Worm (Caenorhabditis elegans): Measurements from ENCODE around the gene C25E10.17.
A peak's percentile ranks its signal among the peaks of the same experiment; 100 is the strongest.

C25E10.17 gene

DNA sequence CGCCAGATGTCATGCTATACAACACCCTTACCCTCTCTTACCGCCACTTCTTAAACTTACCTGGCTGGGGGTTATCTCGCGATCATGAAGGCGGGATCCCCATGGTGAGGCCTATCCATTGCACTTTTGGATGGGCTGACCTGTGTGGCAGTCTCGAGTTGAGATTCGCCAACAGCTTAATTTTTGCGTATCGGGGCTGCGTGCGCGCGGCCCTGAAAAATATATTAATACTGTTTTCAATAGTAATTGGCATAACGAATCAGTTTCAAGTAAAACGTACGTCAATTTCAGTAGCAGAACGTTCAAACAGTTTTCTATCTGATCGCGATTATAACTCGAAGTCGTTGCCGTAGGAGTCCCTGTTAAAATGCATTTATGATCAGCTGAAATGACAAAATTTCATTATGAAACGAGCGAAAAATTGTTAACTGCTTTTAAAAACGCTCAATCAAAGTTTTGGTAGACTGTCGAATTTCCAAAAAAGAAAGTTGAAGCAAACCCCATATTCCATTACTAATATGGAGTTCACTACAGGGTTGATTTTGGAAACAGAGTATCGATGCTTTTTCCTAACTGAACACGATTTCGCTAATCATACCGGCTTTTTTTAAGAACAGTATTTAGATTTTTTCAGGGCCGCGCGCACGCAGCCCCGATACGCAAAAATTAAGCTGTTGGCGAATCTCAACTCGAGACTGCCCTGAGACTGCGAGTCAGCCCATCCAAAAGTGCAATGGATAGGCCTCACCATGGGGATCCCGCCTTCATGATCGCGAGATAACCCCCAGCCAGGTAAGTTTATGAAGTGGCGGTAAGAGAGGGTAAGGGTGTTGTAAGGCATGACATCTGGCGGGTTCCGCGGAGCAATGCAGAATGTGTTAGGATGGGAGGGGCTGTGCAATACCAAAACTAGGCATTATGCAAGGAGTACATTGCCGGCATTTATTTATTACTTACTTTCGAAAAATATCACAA, 43.7 kb upstream of the C25E10.17 start:
- peak; percentile 18 for TF ChIP-seq snpc-4 (tag; optimal IDR thresholded peaks at IDR 0.05)

ce11 chrV:9088758-9089157, 41.4 kb upstream of the C25E10.17 start:
- TF ChIP-seq mab-5 (tag; optimal IDR thresholded peaks at IDR 0.05) (no peak), zag-1 (tag; optimal IDR thresholded peaks at IDR 0.05) (no peak), ama-1 (optimal IDR thresholded peaks at IDR 0.05) (peak; percentile 96), nhr-129 (tag; optimal IDR thresholded peaks at IDR 0.05) (no peak), alr-1 (tag; optimal IDR thresholded peaks at IDR 0.05) (no peak), C34F6.9 (tag; optimal IDR thresholded peaks at IDR 0.05) (peak; percentile 47), lin-11 (tag; optimal IDR thresholded peaks at IDR 0.05) (no peak), unc-55 (GFP tag; optimal IDR thresholded peaks at IDR 0.05) (no peak), ceh-82 (tag; optimal IDR thresholded peaks at IDR 0.05) (no peak), ZK546.5 (tag; optimal IDR thresholded peaks at IDR 0.05) (no peak), nhr-21 (tag; optimal IDR thresholded peaks at IDR 0.05) (no peak)

DNA sequence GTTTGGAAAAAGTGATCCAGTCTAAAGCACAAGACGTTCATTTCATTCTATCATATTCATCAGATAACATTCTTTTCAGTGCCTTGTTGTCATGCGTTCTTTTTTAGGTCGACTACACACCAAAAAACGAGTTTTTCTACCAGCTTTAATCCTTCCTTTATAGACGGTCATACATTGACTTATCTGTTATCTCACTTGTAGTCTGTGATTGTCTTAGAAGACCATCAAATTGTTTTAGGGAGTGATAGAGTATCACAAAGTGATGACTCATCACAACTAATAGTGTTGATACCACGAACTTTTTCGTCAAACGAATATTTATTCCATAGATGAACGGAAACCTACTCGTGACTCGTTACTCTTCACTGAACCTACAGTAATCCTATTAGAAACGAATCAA, 38.4 kb upstream of the C25E10.17 start:
- TF ChIP-seq unc-39 (tag; optimal IDR thresholded peaks at IDR 0.05): no peak
- TF ChIP-seq unc-55 (GFP tag; optimal IDR thresholded peaks at IDR 0.05): no peak
- TF ChIP-seq egl-27 (tag; optimal IDR thresholded peaks at IDR 0.05): peak; percentile 24
- peak; percentile 16 for TF ChIP-seq crh-2 (tag; optimal IDR thresholded peaks at IDR 0.05)
- TF ChIP-seq skn-1 (tag; optimal IDR thresholded peaks at IDR 0.05): no peak
- TF ChIP-seq R02D3.7 (tag; optimal IDR thresholded peaks at IDR 0.05): no peak
- TF ChIP-seq nhr-12 (tag; optimal IDR thresholded peaks at IDR 0.05): no peak
- no peak for TF ChIP-seq zag-1 (tag; optimal IDR thresholded peaks at IDR 0.05)
- TF ChIP-seq sma-3 (GFP tag; optimal IDR thresholded peaks at IDR 0.05): peak; percentile 92
- TF ChIP-seq gmeb-1 (tag; optimal IDR thresholded peaks at IDR 0.05): no peak
- TF ChIP-seq nhr-23 (tag; optimal IDR thresholded peaks at IDR 0.05): no peak
- no peak for TF ChIP-seq lin-13 (GFP tag; optimal IDR thresholded peaks at IDR 0.05)
- TF ChIP-seq elt-3 (tag; optimal IDR thresholded peaks at IDR 0.05): no peak
- TF ChIP-seq ceh-16 (tag; optimal IDR thresholded peaks at IDR 0.05): no peak
- no peak for TF ChIP-seq lin-39 (tag; optimal IDR thresholded peaks at IDR 0.05)
- TF ChIP-seq nhr-11 (tag; optimal IDR thresholded peaks at IDR 0.05): no peak
- TF ChIP-seq ceh-82 (tag; optimal IDR thresholded peaks at IDR 0.05): no peak
- no peak for TF ChIP-seq Y55F3AM.14 (GFP tag; optimal IDR thresholded peaks at IDR 0.05)
- TF ChIP-seq nhr-25 (tag; optimal IDR thresholded peaks at IDR 0.05): peak; percentile 63
- TF ChIP-seq F13H6.1 (tag; optimal IDR thresholded peaks at IDR 0.05): no peak
- no peak for TF ChIP-seq blmp-1 (tag; optimal IDR thresholded peaks at IDR 0.05; ENCODE audit: insufficient read depth)
- TF ChIP-seq mbf-1 (tag; optimal IDR thresholded peaks at IDR 0.05): no peak
- TF ChIP-seq ZK546.5 (tag; optimal IDR thresholded peaks at IDR 0.05): no peak
- TF ChIP-seq mdl-1 (tag; optimal IDR thresholded peaks at IDR 0.05): peak in 1 of 2 experiments; percentile 7
- TF ChIP-seq nhr-21 (tag; optimal IDR thresholded peaks at IDR 0.05): peak; percentile 71
- no peak for TF ChIP-seq snpc-4 (tag; optimal IDR thresholded peaks at IDR 0.05)
- TF ChIP-seq nhr-10 (tag; optimal IDR thresholded peaks at IDR 0.05): no peak
- TF ChIP-seq nhr-237 (tag; optimal IDR thresholded peaks at IDR 0.05): no peak
- TF ChIP-seq sem-4 (tag; optimal IDR thresholded peaks at IDR 0.05): no peak
- TF ChIP-seq unc-62 (GFP tag; optimal IDR thresholded peaks at IDR 0.05): no peak
- TF ChIP-seq ztf-11 (tag; optimal IDR thresholded peaks at IDR 0.05): no peak
- no peak for TF ChIP-seq alr-1 (tag; optimal IDR thresholded peaks at IDR 0.05)
- TF ChIP-seq lin-11 (tag; optimal IDR thresholded peaks at IDR 0.05): no peak
- peak; percentile 76 for TF ChIP-seq fos-1 (tag; optimal IDR thresholded peaks at IDR 0.05)
- TF ChIP-seq C34F6.9 (tag; optimal IDR thresholded peaks at IDR 0.05): no peak
- TF ChIP-seq nhr-77 (tag; optimal IDR thresholded peaks at IDR 0.05): no peak
- TF ChIP-seq ztf-4 (tag; optimal IDR thresholded peaks at IDR 0.05): no peak
- no peak for TF ChIP-seq mab-5 (tag; optimal IDR thresholded peaks at IDR 0.05)
- no peak for TF ChIP-seq lsy-2 (tag; optimal IDR thresholded peaks at IDR 0.05)
- TF ChIP-seq elt-1 (tag; optimal IDR thresholded peaks at IDR 0.05): no peak
- TF ChIP-seq nhr-129 (tag; optimal IDR thresholded peaks at IDR 0.05): no peak
- TF ChIP-seq peb-1 (tag; optimal IDR thresholded peaks at IDR 0.05): no peak
- no peak for TF ChIP-seq dmd-4 (tag; optimal IDR thresholded peaks at IDR 0.05)
- TF ChIP-seq sma-9 (GFP tag; optimal IDR thresholded peaks at IDR 0.05): peak; percentile 56
- TF ChIP-seq sma-9 (tag; optimal IDR thresholded peaks at IDR 0.05): no peak
- no peak for TF ChIP-seq ztf-1 (GFP tag; conservative IDR thresholded peaks at IDR 0.05)
- no peak for TF ChIP-seq nhr-6 (tag; optimal IDR thresholded peaks at IDR 0.05)

Data from whole organism, L2 larva.